Fruit fly (Drosophila melanogaster): ENCODE measurements around the gene Wdr33.

Wdr33 gene

dm6 chr3R:5632182-5632581 lies 28.3 kb upstream of the Wdr33 start, which contains the start of gene CG31549:
Gene CG31549, plus strand, starts transcription at chr3R:5632192.
- TF ChIP-seq CG17801 (GFP tag; optimal IDR thresholded peaks at IDR 0.05; ENCODE audit: partially characterized antibody) = peak; percentile 57

- TF ChIP-seq CG17801 (GFP tag; optimal IDR thresholded peaks at IDR 0.05; ENCODE audit: partially characterized antibody) = peak; percentile 57
These were observed 27.0 kb upstream of the Wdr33 start, which contains the start of gene CG12171 for dm6 chr3R:5633437-5633836. Gene CG12171, plus strand, starts transcription at chr3R:5633627.

- TF ChIP-seq CG17801 (GFP tag; optimal IDR thresholded peaks at IDR 0.05; ENCODE audit: partially characterized antibody) = no peak
These were observed 24.9 kb upstream of the Wdr33 start, which contains the start of gene CG31546 for dm6 chr3R:5635524-5635923. Gene CG31546, minus strand, starts transcription at chr3R:5635624.

dm6 chr3R:5636519-5637430 lies 23.7 kb upstream of the Wdr33 start, which contains the start of the genes CG31548 and CG12170:
Gene CG31548, minus strand, starts transcription at chr3R:5636852.
Gene CG12170, plus strand, starts transcription at chr3R:5637234.
- TF ChIP-seq CG17801 (GFP tag; optimal IDR thresholded peaks at IDR 0.05; ENCODE audit: partially characterized antibody) = no peak

- TF ChIP-seq CG17801 (GFP tag; optimal IDR thresholded peaks at IDR 0.05; ENCODE audit: partially characterized antibody) = no peak
These were observed 17.0 kb upstream of the Wdr33 start for dm6 chr3R:5643421-5643820.

dm6 chr3R:5647705-5648568 lies 12.5 kb upstream of the Wdr33 start:
- no peak for TF ChIP-seq CG17801 (GFP tag; optimal IDR thresholded peaks at IDR 0.05; ENCODE audit: partially characterized antibody)

dm6 chr3R:5648569-5649476 lies 11.6 kb upstream of the Wdr33 start, which contains the start of the genes MTA1-like and Sec23:
Gene MTA1-like, minus strand, starts transcription at chr3R:5648738.
Gene Sec23, plus strand, starts transcription at chr3R:5649065.
- no peak for TF ChIP-seq CG17801 (GFP tag; optimal IDR thresholded peaks at IDR 0.05; ENCODE audit: partially characterized antibody)

dm6 chr3R:5649903-5650302 lies 10.5 kb upstream of the Wdr33 start:
- no peak for TF ChIP-seq CG17801 (GFP tag; optimal IDR thresholded peaks at IDR 0.05; ENCODE audit: partially characterized antibody)

- TF ChIP-seq CG17801 (GFP tag; optimal IDR thresholded peaks at IDR 0.05; ENCODE audit: partially characterized antibody) = no peak
These were observed 6.5 kb upstream of the Wdr33 start for dm6 chr3R:5653887-5654286.

dm6 chr3R:5654692-5655181 lies 5.7 kb upstream of the Wdr33 start, which contains the start of the genes elm and MED27:
Gene elm, minus strand, starts transcription at chr3R:5654861.
Gene MED27, plus strand, starts transcription at chr3R:5655139.
- peak; percentile 93 for TF ChIP-seq CG17801 (GFP tag; optimal IDR thresholded peaks at IDR 0.05; ENCODE audit: partially characterized antibody)

- TF ChIP-seq CG17801 (GFP tag; optimal IDR thresholded peaks at IDR 0.05; ENCODE audit: partially characterized antibody) = no peak
These were observed 1.2 kb upstream of the Wdr33 start for dm6 chr3R:5658984-5659802.

- TF ChIP-seq CG17801 (GFP tag; optimal IDR thresholded peaks at IDR 0.05; ENCODE audit: partially characterized antibody) = no peak
These were observed 622 bp upstream of the Wdr33 start, which contains the start of gene CG2182 for dm6 chr3R:5659829-5660197. Gene CG2182, minus strand, starts transcription at chr3R:5659912.
